Fruit fly (Drosophila melanogaster): ENCODE results near the gene tomboy20.

tomboy20 gene

dm6 chr3R:10775246-10775645, 39.5 kb upstream of the tomboy20 start (continued):
- TF ChIP-seq CG6813 (GFP tag; optimal IDR thresholded peaks at IDR 0.05) (no peak), da (GFP tag; optimal IDR thresholded peaks at IDR 0.05) (no peak), ara (GFP tag; IDR thresholded peaks at IDR 0.05) (0 out of 2 replicates have a peak, but pooled peaks have one; percentile 42), CG8359 (GFP tag; optimal IDR thresholded peaks at IDR 0.05; ENCODE audit: borderline replicate concordance) (no peak), CG12219 (GFP tag; optimal IDR thresholded peaks at IDR 0.05) (no peak), CG3726 (GFP tag; IDR thresholded peaks at IDR 0.05) (no peak), maf-S (GFP tag; optimal IDR thresholded peaks at IDR 0.05) (no peak), HLH3B (GFP tag; IDR thresholded peaks at IDR 0.05) (0 out of 2 replicates have a peak, but pooled peaks have one; percentile 20), CG7556 (GFP tag; optimal IDR thresholded peaks at IDR 0.05) (no peak), Xbp1 (GFP tag; optimal IDR thresholded peaks at IDR 0.05) (no peak), ranshi (GFP tag; IDR thresholded peaks at IDR 0.05) (no peak), Ravus (GFP tag; IDR thresholded peaks at IDR 0.05) (no peak), CG14441 (GFP tag; IDR thresholded peaks at IDR 0.05) (0 out of 2 replicates have a peak, but pooled peaks have one; percentile 19), prd (optimal IDR thresholded peaks at IDR 0.05) (no peak), prd (GFP tag; IDR thresholded peaks at IDR 0.05) (0 out of 3 replicates have a peak, but pooled peaks have one; percentile 35), kni (GFP tag; optimal IDR thresholded peaks at IDR 0.05) (no peak), slou (GFP tag; optimal IDR thresholded peaks at IDR 0.05) (no peak), ssp (GFP tag; IDR thresholded peaks at IDR 0.05) (no peak), tna (GFP tag; IDR thresholded peaks at IDR 0.05; ENCODE audit: partially characterized antibody) (no peak), CG7786 (GFP tag; optimal IDR thresholded peaks at IDR 0.05) (no peak), CG18476 (GFP tag; optimal IDR thresholded peaks at IDR 0.05) (no peak), CG31365 (tag; optimal IDR thresholded peaks at IDR 0.05) (no peak), CG2120 (GFP tag; optimal IDR thresholded peaks at IDR 0.05) (no peak), Nf-YC (tag; optimal IDR thresholded peaks at IDR 0.05) (no peak), dati (GFP tag; IDR thresholded peaks at IDR 0.05) (no peak), CG34224 (GFP tag; IDR thresholded peaks at IDR 0.05; ENCODE audit: partially characterized antibody) (no peak), vfl (GFP tag; optimal IDR thresholded peaks at IDR 0.05) (no peak), oc (tag; optimal IDR thresholded peaks at IDR 0.05) (no peak), grau (tag; optimal IDR thresholded peaks at IDR 0.05) (no peak), Jarid2 (GFP tag; optimal IDR thresholded peaks at IDR 0.05) (no peak), Hr39 (optimal IDR thresholded peaks at IDR 0.05) (no peak), CG2129 (GFP tag; IDR thresholded peaks at IDR 0.05; ENCODE audit: partially characterized antibody) (no peak), scrt (GFP tag; optimal IDR thresholded peaks at IDR 0.05) (no peak), Spps (tag; optimal IDR thresholded peaks at IDR 0.05) (no peak), Ets65A (GFP tag) (peak; percentile 86), hkb (optimal IDR thresholded peaks at IDR 0.05) (no peak), hkb (GFP tag; IDR thresholded peaks at IDR 0.05) (0 out of 2 replicates have a peak, but pooled peaks have one; percentile 13), CG6254 (GFP tag; optimal IDR thresholded peaks at IDR 0.05) (no peak), org-1 (GFP tag; optimal IDR thresholded peaks at IDR 0.05) (no peak), NC2β (GFP tag; optimal IDR thresholded peaks at IDR 0.05) (no peak), zen2 (GFP tag; IDR thresholded peaks at IDR 0.05; ENCODE audit: partially characterized antibody) (no peak), CG4854 (GFP tag; optimal IDR thresholded peaks at IDR 0.05) (no peak), Ada2b (GFP tag; IDR thresholded peaks at IDR 0.05) (no peak), Bteb2 (GFP tag; optimal IDR thresholded peaks at IDR 0.05) (no peak), Atf3 (GFP tag; optimal IDR thresholded peaks at IDR 0.05) (no peak), run (tag; optimal IDR thresholded peaks at IDR 0.05) (no peak), Ssrp (tag; optimal IDR thresholded peaks at IDR 0.05) (no peak), C15 (GFP tag; IDR thresholded peaks at IDR 0.05) (0 out of 3 replicates have a peak, but pooled peaks have one; percentile 42), H2.0 (GFP tag; IDR thresholded peaks at IDR 0.05) (no peak), h (optimal IDR thresholded peaks at IDR 0.05) (no peak), NFAT (GFP tag; IDR thresholded peaks at IDR 0.05) (no peak), CG15601 (tag; optimal IDR thresholded peaks at IDR 0.05) (no peak), CG32772 (GFP tag; IDR thresholded peaks at IDR 0.05) (no peak)

All from whole organism, embryonic.